Fruit fly (Drosophila melanogaster): ENCODE results near the gene Pkd2.
A peak's percentile ranks its signal among the peaks of the same experiment; 100 is the strongest.

The Pkd2 gene

DNA sequence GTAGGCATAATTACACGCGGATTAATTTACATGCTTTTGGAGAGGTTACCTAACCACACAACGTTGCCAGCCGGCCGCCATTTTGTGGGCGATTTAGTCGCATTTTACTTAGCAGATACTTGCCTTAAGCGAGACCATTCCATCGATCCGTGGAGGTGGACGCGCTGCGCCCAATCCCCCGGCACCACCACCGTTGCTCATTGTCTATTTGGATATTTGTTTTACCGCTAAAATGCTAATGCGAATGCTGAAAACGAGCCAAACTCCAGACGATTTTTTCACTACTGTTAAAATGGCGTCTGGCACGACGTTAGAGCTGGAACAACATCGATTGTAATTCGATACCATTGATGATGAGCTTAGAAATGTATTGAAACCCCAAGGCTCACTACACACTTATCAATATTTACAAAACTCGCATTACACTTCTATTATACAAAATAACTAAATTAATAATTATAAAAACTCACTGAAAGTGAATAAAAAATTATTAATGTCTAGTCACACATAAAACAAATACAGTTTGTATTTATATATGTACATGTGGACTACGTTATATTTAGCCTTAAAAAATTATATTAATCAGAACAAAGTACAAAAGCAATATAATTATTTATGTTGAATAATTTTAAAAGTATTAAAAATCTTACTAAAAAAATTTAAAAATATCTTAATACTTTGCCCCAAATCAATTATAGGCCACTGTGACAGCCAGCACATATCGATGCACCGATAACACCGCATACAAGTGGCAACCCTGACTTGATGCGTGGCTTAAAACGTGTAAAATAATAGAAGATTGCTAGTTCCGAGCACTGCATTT is 35.8 kb downstream of the Pkd2 start, which contains the start of gene eRF3 (continued):
- TF ChIP-seq CG6792 (GFP tag; optimal IDR thresholded peaks at IDR 0.05) (peak; percentile 42), Hr4 (GFP tag; optimal IDR thresholded peaks at IDR 0.05) (peak; percentile 51), Eip75B (GFP tag; optimal IDR thresholded peaks at IDR 0.05) (peak; percentile 38), CG1621 (tag; optimal IDR thresholded peaks at IDR 0.05) (no peak), esn (GFP tag; optimal IDR thresholded peaks at IDR 0.05) (peak; percentile 68), svp (GFP tag) (peak; percentile 88), Hr38 (GFP tag; optimal IDR thresholded peaks at IDR 0.05) (no peak), CG3032 (tag; optimal IDR thresholded peaks at IDR 0.05) (peak; percentile 79), CG34406 (GFP tag; optimal IDR thresholded peaks at IDR 0.05) (peak; percentile 76), Sox15 (GFP tag; optimal IDR thresholded peaks at IDR 0.05) (peak; percentile 38), Smox (GFP tag; optimal IDR thresholded peaks at IDR 0.05) (peak; percentile 55), spab (GFP tag; optimal IDR thresholded peaks at IDR 0.05) (peak; percentile 18), Ets96B (tag; optimal IDR thresholded peaks at IDR 0.05) (peak; percentile 70), Met (GFP tag; optimal IDR thresholded peaks at IDR 0.05) (peak; percentile 30), Blimp-1 (GFP tag; optimal IDR thresholded peaks at IDR 0.05) (no peak), CG6854 (GFP tag; optimal IDR thresholded peaks at IDR 0.05) (no peak), eg (GFP tag; IDR thresholded peaks at IDR 0.05) (peak; percentile 69), net (GFP tag; optimal IDR thresholded peaks at IDR 0.05) (peak; percentile 49), CG8319 (GFP tag; optimal IDR thresholded peaks at IDR 0.05) (peak; percentile 76), CG3919 (GFP tag; optimal IDR thresholded peaks at IDR 0.05) (peak; percentile 58), OdsH (GFP tag; optimal IDR thresholded peaks at IDR 0.05) (peak; percentile 67), Hr39 (GFP tag; optimal IDR thresholded peaks at IDR 0.05) (peak; percentile 29), fd59A (GFP tag; optimal IDR thresholded peaks at IDR 0.05) (no peak), Ets21C (GFP tag; optimal IDR thresholded peaks at IDR 0.05) (no peak), CG9139 (GFP tag; optimal IDR thresholded peaks at IDR 0.05) (no peak), CG7368 (GFP tag; optimal IDR thresholded peaks at IDR 0.05) (peak; percentile 49), pdm3 (GFP tag; optimal IDR thresholded peaks at IDR 0.05) (peak; percentile 60), CG16779 (tag; optimal IDR thresholded peaks at IDR 0.05) (no peak), Sox14 (GFP tag; optimal IDR thresholded peaks at IDR 0.05) (no peak), Eip93F (GFP tag; optimal IDR thresholded peaks at IDR 0.05) (peak; percentile 3), Lpt (GFP tag; optimal IDR thresholded peaks at IDR 0.05) (peak; percentile 48)

- TF ChIP-seq ss (GFP tag; optimal IDR thresholded peaks at IDR 0.05) = peak in 1 of 2 experiments; percentile 25
- peak; percentile 20 for TF ChIP-seq CG6854 (GFP tag; optimal IDR thresholded peaks at IDR 0.05)
- no peak for TF ChIP-seq CG8319 (GFP tag; optimal IDR thresholded peaks at IDR 0.05)
Observed at dm6 chr2L:12434535-12434938, 36.5 kb downstream of the Pkd2 start, which contains the start of gene SC35. SC35 (minus strand) TSS chr2L:12434665.

dm6 chr2L:12435428-12435827 is 37.4 kb downstream of the Pkd2 start:
- TF ChIP-seq cyc (GFP tag; optimal IDR thresholded peaks at IDR 0.05) (no peak), Eip78C (GFP tag) (peak; percentile 5), esn (GFP tag; optimal IDR thresholded peaks at IDR 0.05) (no peak), CG8319 (GFP tag; optimal IDR thresholded peaks at IDR 0.05) (no peak), Hr38 (GFP tag; optimal IDR thresholded peaks at IDR 0.05) (no peak), CG11902 (GFP tag; optimal IDR thresholded peaks at IDR 0.05) (no peak), Sox102F (GFP tag; optimal IDR thresholded peaks at IDR 0.05) (no peak)
